Fruit fly (Drosophila melanogaster): ENCODE results near the gene RhoGAP93B.
A peak's percentile ranks its signal among the peaks of the same experiment; 100 is the strongest.

- TF ChIP-seq Abd-B (GFP tag; optimal IDR thresholded peaks at IDR 0.05) (no peak), foxo (GFP tag; optimal IDR thresholded peaks at IDR 0.05) (no peak), brk (GFP tag; optimal IDR thresholded peaks at IDR 0.05) (peak; percentile 51), ey (GFP tag; optimal IDR thresholded peaks at IDR 0.05) (no peak), h (GFP tag; optimal IDR thresholded peaks at IDR 0.05) (no peak)
These were observed 37.9 kb downstream of the RhoGAP93B start for dm6 chr3R:21059486-21060356.
